Worm (Caenorhabditis elegans): ENCODE measurements around the gene par-3.

The par-3 gene

ce11 chrIII:5708024-5708423 lies 44.0 kb downstream of the par-3 start:
- TF ChIP-seq hmbx-1 (tag; optimal IDR thresholded peaks at IDR 0.05) = no peak
- no peak for TF ChIP-seq aly-1 (tag; optimal IDR thresholded peaks at IDR 0.05)
- no peak for TF ChIP-seq sea-1 (GFP tag; conservative IDR thresholded peaks at IDR 0.05)
- no peak for TF ChIP-seq tbx-37 (GFP tag; conservative IDR thresholded peaks at IDR 0.05)
- TF ChIP-seq flt-1 (GFP tag; IDR thresholded peaks at IDR 0.05) = no peak
- no peak for TF ChIP-seq B0310.2 (tag; optimal IDR thresholded peaks at IDR 0.05)

ce11 chrIII:5709224-5709623 lies 45.2 kb downstream of the par-3 start, which contains the start of gene hpo-28:
TSS of gene hpo-28 (minus strand) at chrIII:5709324.
- TF ChIP-seq ceh-13 (GFP tag; optimal IDR thresholded peaks at IDR 0.05) (no peak), hnd-1 (tag; optimal IDR thresholded peaks at IDR 0.05) (no peak), pes-1 (GFP tag; IDR thresholded peaks at IDR 0.05) (no peak), ceh-36 (tag; optimal IDR thresholded peaks at IDR 0.05) (no peak), B0310.2 (tag; optimal IDR thresholded peaks at IDR 0.05) (no peak), scrt-1 (GFP tag; IDR thresholded peaks at IDR 0.05) (no peak), hmbx-1 (tag; optimal IDR thresholded peaks at IDR 0.05) (no peak), flt-1 (GFP tag; IDR thresholded peaks at IDR 0.05) (no peak), ets-7 (tag; optimal IDR thresholded peaks at IDR 0.05) (no peak), tra-4 (tag; optimal IDR thresholded peaks at IDR 0.05) (no peak), aly-1 (tag; optimal IDR thresholded peaks at IDR 0.05) (no peak), sea-1 (GFP tag; conservative IDR thresholded peaks at IDR 0.05) (no peak)

DNA sequence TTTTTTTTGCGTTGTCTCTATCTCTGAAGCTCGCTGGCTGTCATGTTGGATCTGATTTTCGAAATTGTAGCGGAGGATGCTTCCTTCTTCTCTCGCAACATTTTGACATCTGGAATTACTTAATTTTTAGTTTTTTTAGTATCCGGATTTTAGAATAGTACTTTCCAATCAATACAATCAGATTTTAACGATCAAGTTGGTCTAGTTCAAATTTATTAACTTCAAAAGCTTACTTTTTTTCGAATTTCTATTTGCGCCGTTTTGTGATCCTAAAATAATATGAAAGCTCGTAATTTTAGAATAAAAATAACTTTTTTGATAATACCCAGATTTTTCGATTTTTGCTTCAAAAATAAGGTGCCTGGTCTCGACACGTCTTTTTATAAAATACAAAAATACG lies 46.0 kb downstream of the par-3 start, which contains the start of gene B0336.12:
TSS of gene B0336.12 (minus strand) at position 101 of the 400 bp plus-strand sequence.
- no peak for TF ChIP-seq hmg-4 (GFP tag; optimal IDR thresholded peaks at IDR 0.05)
- no peak for TF ChIP-seq aly-1 (tag; optimal IDR thresholded peaks at IDR 0.05)
- TF ChIP-seq F13C5.2 (tag; optimal IDR thresholded peaks at IDR 0.05) = no peak

- no peak for TF ChIP-seq hmbx-1 (tag; optimal IDR thresholded peaks at IDR 0.05)
- 0 out of 2 replicates have a peak, but pooled peaks have one; percentile 26 for TF ChIP-seq sea-1 (GFP tag; conservative IDR thresholded peaks at IDR 0.05)
- no peak for TF ChIP-seq pes-1 (GFP tag; IDR thresholded peaks at IDR 0.05)
- no peak for TF ChIP-seq hnd-1 (tag; optimal IDR thresholded peaks at IDR 0.05)
- peak; percentile 3 for TF ChIP-seq aly-1 (tag; optimal IDR thresholded peaks at IDR 0.05)
- no peak for TF ChIP-seq tra-4 (tag; optimal IDR thresholded peaks at IDR 0.05)
- TF ChIP-seq F13C5.2 (tag; optimal IDR thresholded peaks at IDR 0.05) = no peak
Measured at ce11 chrIII:5710676-5711075, 46.6 kb downstream of the par-3 start.

DNA sequence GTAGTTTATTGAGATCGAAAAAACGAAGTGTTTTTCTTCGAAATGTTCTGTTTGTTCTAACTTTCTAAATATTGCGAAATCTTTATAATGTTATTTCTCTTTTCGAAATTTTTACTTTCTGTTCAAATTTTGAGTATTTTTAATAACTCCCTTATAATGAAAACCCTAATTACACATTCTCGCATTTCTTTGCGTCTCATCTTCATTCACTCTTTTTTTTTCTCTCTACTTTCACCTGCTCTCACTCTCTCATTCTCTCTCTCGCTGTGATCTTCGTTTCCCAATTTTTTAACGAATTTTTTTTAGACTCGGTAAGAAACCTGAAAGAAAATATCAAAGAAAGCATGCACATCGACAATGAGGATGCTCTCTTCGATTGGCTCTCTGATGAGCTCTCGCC lies 47.2 kb downstream of the par-3 start, which contains the start of gene rbm-26:
TSS of gene rbm-26 (plus strand) at position 301 of the 400 bp plus-strand sequence.
- TF ChIP-seq scrt-1 (GFP tag; IDR thresholded peaks at IDR 0.05) (no peak), tra-4 (tag; optimal IDR thresholded peaks at IDR 0.05) (no peak), aly-1 (tag; optimal IDR thresholded peaks at IDR 0.05) (no peak), sea-1 (GFP tag; conservative IDR thresholded peaks at IDR 0.05) (no peak), tbx-11 (GFP tag; IDR thresholded peaks at IDR 0.05) (no peak), flt-1 (GFP tag; IDR thresholded peaks at IDR 0.05) (no peak)

- TF ChIP-seq aly-1 (tag; optimal IDR thresholded peaks at IDR 0.05) (no peak), hmbx-1 (tag; optimal IDR thresholded peaks at IDR 0.05) (no peak), ama-1 (optimal IDR thresholded peaks at IDR 0.05) (no peak), hnd-1 (tag; optimal IDR thresholded peaks at IDR 0.05) (no peak), tbx-37 (GFP tag; conservative IDR thresholded peaks at IDR 0.05) (no peak), tbx-11 (GFP tag; IDR thresholded peaks at IDR 0.05) (no peak), ceh-36 (tag; optimal IDR thresholded peaks at IDR 0.05) (no peak), F13C5.2 (tag; optimal IDR thresholded peaks at IDR 0.05) (no peak), B0310.2 (tag; optimal IDR thresholded peaks at IDR 0.05) (no peak)
Measured at ce11 chrIII:5711881-5712643, 48.0 kb downstream of the par-3 start.

ce11 chrIII:5714230-5714983 lies 50.4 kb downstream of the par-3 start, which contains the start of gene arf-1:
TSS of gene arf-1 (plus strand) at chrIII:5714886.
- TF ChIP-seq tra-4 (tag; optimal IDR thresholded peaks at IDR 0.05) (no peak), B0310.2 (tag; optimal IDR thresholded peaks at IDR 0.05) (no peak)

- TF ChIP-seq tbx-11 (GFP tag; IDR thresholded peaks at IDR 0.05) = no peak
- no peak for TF ChIP-seq hmbx-1 (tag; optimal IDR thresholded peaks at IDR 0.05)
- no peak for TF ChIP-seq pes-1 (GFP tag; IDR thresholded peaks at IDR 0.05)
- no peak for TF ChIP-seq scrt-1 (GFP tag; IDR thresholded peaks at IDR 0.05)
- TF ChIP-seq ama-1 (optimal IDR thresholded peaks at IDR 0.05) = peak; percentile 83
- TF ChIP-seq ceh-36 (tag; optimal IDR thresholded peaks at IDR 0.05) = peak; percentile 27
- TF ChIP-seq hmg-4 (GFP tag; optimal IDR thresholded peaks at IDR 0.05) = no peak
- TF ChIP-seq ceh-13 (GFP tag; optimal IDR thresholded peaks at IDR 0.05) = no peak
Measured at ce11 chrIII:5714984-5715454, 51.0 kb downstream of the par-3 start.

Measured in whole organism, early embryonic.